Fruit fly (Drosophila melanogaster) whole organism: Measurements from ENCODE around the gene Alh.

Experiments used
- CG8478 ChIP-seq: fragments of >200 bp; optimal IDR thresholded peaks from 2 replicates; lab custom pipeline; 2018; ENCODE audit warnings: inconsistent platforms
- Dll ChIP-seq: fragments of >200 bp; optimal IDR thresholded peaks from 2 replicates; lab custom pipeline; 2017
- EcR ChIP-seq, 2 experiments: fragments of >200 bp; optimal IDR thresholded peaks; 2 replicates each; lab custom pipeline; 2017; ENCODE audit warnings: missing biosample characterization in 2 of 2, missing genetic modification characterization in 2 of 2, missing genetic modification reagents in 2 of 2
- pan ChIP-seq: fragments of >200 bp; optimal IDR thresholded peaks from 2 replicates; lab custom pipeline; 2017
- psq ChIP-seq: fragments of >200 bp; optimal IDR thresholded peaks from 2 replicates; lab custom pipeline; 2017
- usp ChIP-seq: fragments of >200 bp; optimal IDR thresholded peaks from 2 replicates; lab custom pipeline; 2017; ENCODE audit warnings: missing biosample characterization, missing genetic modification characterization, mixed read lengths

Alh gene

DNA sequence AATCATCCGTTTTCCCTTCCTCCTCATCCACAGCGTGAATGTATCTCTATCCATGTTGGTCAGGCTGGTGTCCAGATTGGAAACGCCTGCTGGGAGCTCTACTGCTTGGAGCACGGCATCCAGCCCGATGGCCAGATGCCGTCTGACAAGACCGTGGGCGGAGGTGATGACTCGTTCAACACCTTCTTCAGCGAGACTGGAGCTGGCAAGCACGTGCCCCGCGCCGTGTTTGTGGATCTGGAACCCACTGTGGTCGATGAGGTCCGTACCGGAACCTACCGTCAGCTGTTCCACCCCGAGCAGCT, 36.8 kb downstream of the Alh start:
- TF ChIP-seq Dll (no peak), usp (no peak), EcR (GFP tag; optimal IDR thresholded peaks at IDR 0.05; lab: Kevin White, UChicago) (no peak), CG8478 (lab: Kevin White, UChicago) (no peak), pan (lab: Kevin White, UChicago) (no peak), psq (lab: Kevin White, UChicago) (no peak)

DNA sequence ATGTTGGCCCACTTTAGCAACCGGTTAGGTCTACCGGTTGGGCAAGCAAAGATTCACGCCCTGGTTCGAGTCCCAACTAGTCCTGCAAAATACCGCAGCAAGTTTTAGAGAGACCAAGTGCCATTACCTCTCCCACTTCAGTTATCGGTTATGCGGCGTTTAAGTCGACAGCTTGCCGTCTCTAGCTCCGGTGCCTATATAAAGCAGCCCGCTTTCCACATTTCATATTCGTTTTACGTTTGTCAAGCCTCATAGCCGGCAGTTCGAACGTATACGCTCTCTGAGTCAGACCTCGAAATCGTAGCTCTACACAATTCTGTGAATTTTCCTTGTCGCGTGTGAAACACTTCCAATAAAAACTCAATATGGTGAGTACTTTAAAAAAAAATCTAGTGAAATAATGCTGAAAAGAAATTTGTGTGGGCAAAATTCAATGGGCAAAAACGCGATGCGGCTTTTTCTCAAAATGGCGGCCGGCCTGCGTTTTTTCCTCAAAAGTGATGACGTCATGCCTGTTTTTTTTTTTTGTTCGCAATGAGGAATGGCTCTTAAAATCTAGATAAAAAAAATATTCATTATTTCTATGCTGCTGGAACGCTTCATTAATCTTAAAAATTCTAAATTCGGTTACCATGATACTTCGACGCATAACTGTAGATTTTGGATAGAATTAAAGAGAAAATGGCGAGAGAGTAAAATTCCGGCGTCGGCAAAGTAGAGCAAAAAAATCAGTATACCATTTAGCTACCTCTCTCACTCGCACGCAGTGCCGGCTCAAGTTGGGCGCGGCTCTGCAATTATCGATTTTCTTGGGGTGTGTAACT, 37.4 kb downstream of the Alh start, which contains the start of gene alphaTub84B:
Gene alphaTub84B (plus strand): TSS at position 223 of the 824 bp plus-strand sequence.
- TF ChIP-seq Dll (no peak), psq (lab: Kevin White, UChicago) (no peak), CG8478 (lab: Kevin White, UChicago) (no peak), usp (no peak), pan (lab: Kevin White, UChicago) (no peak), EcR (GFP tag; optimal IDR thresholded peaks at IDR 0.05; lab: Kevin White, UChicago) (no peak)

DNA sequence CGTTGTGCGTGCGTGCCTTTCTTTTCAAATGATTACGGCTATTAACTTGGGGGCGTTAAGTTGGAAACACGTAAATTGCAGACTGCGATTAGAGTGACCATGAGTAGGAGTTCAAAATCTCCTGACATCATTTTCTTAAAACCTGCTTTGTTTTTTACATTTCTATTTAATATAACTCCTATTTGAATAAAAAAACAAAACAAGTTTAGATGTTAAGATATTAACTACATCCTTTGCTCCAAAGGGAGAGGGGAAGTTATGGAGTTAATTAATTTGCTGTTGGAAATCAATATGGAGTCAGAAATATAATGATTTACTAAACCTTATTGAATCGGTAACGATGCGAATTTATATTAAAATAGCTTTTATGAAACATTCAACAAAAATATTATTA, 38.0 kb downstream of the Alh start, which contains the start of gene Tailor:
Gene Tailor (minus strand): TSS at position 101 of the 394 bp plus-strand sequence.
- TF ChIP-seq CG8478 (lab: Kevin White, UChicago) (no peak), usp (no peak), Dll (no peak), EcR (GFP tag; optimal IDR thresholded peaks at IDR 0.05; lab: Kevin White, UChicago) (no peak), pan (lab: Kevin White, UChicago) (no peak), psq (lab: Kevin White, UChicago) (no peak)

DNA sequence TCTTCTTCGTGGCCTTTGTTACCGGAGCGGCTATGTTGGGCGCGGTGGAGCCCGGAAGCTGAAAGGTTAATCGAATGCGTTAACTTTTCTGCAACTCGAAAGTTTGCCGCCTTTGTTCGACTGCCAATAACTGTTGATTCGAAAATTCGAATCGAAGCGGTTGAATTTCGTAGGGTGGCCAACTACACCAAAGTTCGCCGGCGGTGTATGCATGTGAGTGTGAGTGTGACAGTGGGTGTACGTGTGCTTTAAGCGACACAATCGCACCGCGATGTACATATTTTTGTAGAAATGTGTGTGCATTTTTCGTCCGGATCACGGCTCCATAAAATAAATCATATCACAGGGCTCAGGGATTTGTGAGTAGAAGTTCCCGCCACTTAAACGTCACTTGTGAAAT, 38.5 kb downstream of the Alh start:
- TF ChIP-seq pan (lab: Kevin White, UChicago), result no peak
- TF ChIP-seq psq (lab: Kevin White, UChicago), result no peak
- no peak for TF ChIP-seq Dll
- no peak for TF ChIP-seq CG8478 (lab: Kevin White, UChicago)
- no peak for TF ChIP-seq EcR (GFP tag; optimal IDR thresholded peaks at IDR 0.05; lab: Kevin White, UChicago)
- no peak for TF ChIP-seq usp

DNA sequence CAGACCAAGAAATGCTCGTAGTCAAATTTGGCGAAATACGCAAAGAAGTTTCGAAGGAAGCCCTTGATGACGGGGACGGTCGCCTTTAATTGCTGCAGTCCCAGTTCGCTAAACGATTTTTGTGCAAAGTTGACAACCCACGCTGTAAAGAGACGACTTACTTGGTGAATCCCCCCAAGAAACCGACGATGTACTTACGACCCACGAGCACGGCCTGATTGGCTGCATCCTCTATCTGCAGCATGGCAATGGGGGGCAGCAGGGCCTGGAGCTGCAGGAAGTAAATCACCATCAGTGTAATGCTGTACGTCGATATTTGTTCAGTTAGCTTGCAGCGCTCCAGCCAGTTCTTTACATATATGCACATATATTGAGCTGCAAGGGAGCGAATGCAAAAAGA, 40.2 kb downstream of the Alh start:
- TF ChIP-seq pan (lab: Kevin White, UChicago) (no peak), usp (no peak), Dll (no peak), CG8478 (lab: Kevin White, UChicago) (no peak), EcR (GFP tag; optimal IDR thresholded peaks at IDR 0.05; lab: Kevin White, UChicago) (no peak), psq (lab: Kevin White, UChicago) (no peak)

DNA sequence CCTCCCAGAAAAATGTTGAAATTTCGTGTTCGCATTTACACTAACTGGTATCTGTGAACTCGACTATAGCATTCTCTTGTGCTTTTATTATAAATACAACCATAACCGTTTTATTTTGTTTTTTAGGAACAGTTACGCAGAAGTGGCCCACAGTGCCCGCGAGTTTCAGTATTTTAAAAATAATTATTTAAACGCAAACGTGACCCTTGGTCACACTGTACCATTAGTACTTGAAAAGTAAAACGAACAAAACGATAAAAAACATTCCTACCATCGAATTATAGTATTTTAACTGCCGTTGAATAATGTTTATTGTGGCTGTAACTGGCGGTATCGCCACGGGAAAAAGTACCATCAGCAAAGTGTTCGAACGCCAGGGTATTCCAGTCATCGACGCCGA, 42.0 kb downstream of the Alh start, which contains the start of gene Dpck:
Gene Dpck (plus strand): TSS at position 211 of the 400 bp plus-strand sequence.
- no peak for TF ChIP-seq pan (lab: Kevin White, UChicago)
- no peak for TF ChIP-seq Dll
- no peak for TF ChIP-seq usp
- TF ChIP-seq psq (lab: Kevin White, UChicago), result no peak
- no peak for TF ChIP-seq CG8478 (lab: Kevin White, UChicago)
- TF ChIP-seq EcR (GFP tag; optimal IDR thresholded peaks at IDR 0.05; lab: Kevin White, UChicago), result no peak

DNA sequence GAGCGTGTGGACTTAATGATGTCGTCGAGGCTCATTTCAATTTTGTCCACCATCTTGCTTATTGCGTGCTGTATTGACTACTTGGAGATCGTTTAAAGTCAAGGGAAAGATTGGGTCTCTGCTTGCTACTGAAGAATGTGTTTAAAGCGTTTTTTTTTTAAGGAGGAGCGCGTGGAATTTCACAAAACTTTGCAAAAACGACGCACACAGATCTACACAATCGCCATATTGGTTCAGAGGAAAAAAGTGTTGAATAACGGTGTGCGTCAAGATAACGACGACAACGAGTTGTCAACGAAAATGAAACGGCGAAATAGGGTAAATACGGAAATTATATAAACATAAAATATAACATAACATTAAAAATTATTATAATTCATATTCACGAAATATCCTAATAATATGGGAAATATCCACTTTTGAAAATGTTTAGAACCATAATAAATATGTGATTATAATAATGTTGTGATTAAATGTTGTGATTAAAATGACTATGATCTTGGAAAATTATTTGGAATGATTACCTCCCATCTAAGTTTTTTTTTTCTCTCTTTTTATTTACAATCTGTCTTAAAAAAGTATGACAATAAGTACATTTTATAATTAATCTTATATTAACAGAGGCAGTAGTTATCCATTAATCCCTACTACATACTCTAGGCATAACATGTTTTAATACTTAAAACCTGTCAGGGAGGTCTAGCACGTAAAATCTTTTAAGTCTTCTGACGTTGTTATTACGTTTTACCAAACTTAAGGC, 43.6 kb downstream of the Alh start, which contains the start of gene Ref1:
Gene Ref1 (minus strand): TSS at position 231 of the 760 bp plus-strand sequence.
- TF ChIP-seq psq (lab: Kevin White, UChicago) (no peak), CG8478 (lab: Kevin White, UChicago) (no peak), EcR (GFP tag; optimal IDR thresholded peaks at IDR 0.05; lab: Kevin White, UChicago) (no peak), Dll (no peak), usp (no peak), pan (lab: Kevin White, UChicago) (no peak)

DNA sequence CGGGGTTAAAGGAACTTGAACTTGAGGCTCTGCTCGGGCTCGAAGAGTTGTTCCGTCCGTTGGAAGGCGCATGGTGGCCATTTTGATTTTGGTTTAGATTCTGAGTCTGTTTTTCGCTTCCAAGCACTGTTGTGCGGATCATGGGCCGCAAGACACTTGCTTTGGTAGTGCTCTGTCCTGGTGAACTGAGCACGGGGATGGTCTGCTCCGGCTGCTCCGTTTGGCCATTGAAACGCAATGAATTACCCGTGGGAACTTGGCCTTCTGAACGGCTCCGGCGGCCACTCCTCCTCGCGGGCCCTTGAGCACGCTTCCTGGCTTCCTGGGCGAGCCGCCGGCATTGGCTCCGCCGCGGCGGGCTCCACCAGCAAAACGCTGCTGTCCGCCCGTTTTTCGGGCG, 44.3 kb downstream of the Alh start:
- no peak for TF ChIP-seq EcR (GFP tag; optimal IDR thresholded peaks at IDR 0.05; lab: Kevin White, UChicago)
- no peak for TF ChIP-seq usp
- TF ChIP-seq Dll, result no peak
- TF ChIP-seq CG8478 (lab: Kevin White, UChicago), result no peak
- TF ChIP-seq pan (lab: Kevin White, UChicago), result no peak
- no peak for TF ChIP-seq psq (lab: Kevin White, UChicago)

DNA sequence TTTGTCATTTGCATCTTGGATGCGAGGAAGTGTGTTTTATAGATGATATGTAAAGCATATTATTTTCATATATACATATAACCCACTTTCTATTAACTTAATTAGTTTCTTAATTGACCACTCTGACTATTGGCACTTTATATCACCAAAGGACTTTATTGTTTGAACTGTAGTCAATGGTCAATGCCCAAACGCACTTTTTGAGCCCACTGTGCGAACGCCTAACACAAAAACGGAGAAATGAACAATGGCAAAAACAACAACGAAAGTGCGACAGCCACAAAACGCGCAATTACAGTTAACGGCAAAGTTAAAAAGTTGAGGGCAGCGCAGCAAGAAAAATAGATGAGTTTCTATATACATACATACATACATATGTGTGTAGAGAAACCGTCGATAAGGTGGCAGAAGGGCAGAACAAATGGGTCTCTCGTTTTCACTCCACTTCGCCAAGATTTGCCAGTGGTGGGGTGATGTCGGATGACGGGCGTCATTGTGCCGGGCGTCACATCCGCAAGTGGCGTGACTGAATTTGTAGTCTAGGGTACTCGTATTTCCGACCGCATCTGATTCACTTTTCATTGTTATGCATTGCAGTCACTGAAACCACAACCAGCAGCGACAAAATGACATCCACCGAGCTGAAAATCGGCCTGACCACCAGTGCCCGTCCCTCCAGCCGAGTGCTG, 47.5 kb downstream of the Alh start:
- TF ChIP-seq psq (lab: Kevin White, UChicago) (no peak), pan (lab: Kevin White, UChicago) (no peak), EcR (GFP tag; optimal IDR thresholded peaks at IDR 0.05; lab: Kevin White, UChicago) (no peak), CG8478 (lab: Kevin White, UChicago) (no peak), usp (no peak), Dll (no peak)

DNA sequence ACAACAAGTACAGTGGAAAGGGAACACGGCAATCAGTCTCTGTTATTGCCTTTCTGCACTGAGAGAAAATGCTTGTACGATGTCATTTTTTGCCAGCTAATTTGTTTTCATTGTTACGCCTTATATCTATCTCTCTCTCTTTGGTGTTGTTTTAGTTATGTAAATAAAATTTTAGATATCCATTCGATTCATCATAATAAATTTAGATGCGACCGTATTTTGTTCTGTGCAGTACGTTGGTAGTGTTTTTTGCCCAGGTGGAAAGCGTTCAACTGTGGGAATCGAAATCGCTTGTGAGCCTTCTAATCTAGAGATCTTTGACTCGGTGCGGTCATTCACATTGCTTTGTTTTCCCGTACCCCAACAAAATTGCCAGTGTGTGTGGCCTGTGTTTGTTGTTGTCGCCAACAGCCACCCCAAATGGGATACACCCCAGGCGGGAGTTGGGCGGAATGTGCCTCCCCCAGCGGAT, 48.2 kb downstream of the Alh start:
- TF ChIP-seq usp (no peak), EcR (GFP tag; optimal IDR thresholded peaks at IDR 0.05; lab: Kevin White, UChicago) (peak; percentile 75 to 83)

DNA sequence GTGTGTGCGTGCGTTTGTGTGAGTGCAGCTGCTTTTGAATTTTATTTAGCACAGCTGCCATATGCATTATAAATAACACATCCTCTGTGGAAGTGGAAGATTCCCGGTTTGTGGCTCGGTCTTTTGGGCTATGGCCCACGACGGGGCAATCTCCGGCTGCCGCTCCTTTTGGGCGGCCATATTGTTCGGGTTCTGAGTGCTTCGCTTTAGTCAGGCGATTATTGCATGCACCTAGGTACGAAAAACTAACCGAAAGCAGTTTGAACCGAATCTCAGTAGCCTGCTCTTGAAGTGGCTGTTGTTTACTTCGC, 48.9 kb downstream of the Alh start:
- no peak for TF ChIP-seq EcR (GFP tag; optimal IDR thresholded peaks at IDR 0.05; lab: Kevin White, UChicago)
- no peak for TF ChIP-seq CG8478 (lab: Kevin White, UChicago)
- TF ChIP-seq Dll, result no peak
- TF ChIP-seq usp, result no peak
- TF ChIP-seq psq (lab: Kevin White, UChicago), result no peak
- no peak for TF ChIP-seq pan (lab: Kevin White, UChicago)
